Worm (Caenorhabditis elegans) whole organism, L3 larva: ENCODE results near the gene mlt-7.

Source experiments
- ZK546.5 ChIP-seq: sonication (generic microtip); optimal IDR thresholded peaks from 2 replicates; lab custom pipeline; 2017; ENCODE audit warnings: missing biosample characterization, missing genetic modification characterization
- ama-1 ChIP-seq: fragments of 150-350 bp; optimal IDR thresholded peaks from 2 replicates; lab custom pipeline; 2018
- fkh-10 ChIP-seq: sonication (generic microtip); optimal IDR thresholded peaks from 2 replicates; lab custom pipeline; 2017; ENCODE audit warnings: missing biosample characterization, missing genetic modification reagents, missing genetic modification characterization
- lin-15B ChIP-seq: fragments of 150-350 bp; optimal IDR thresholded peaks from 2 replicates; lab custom pipeline; 2014; ENCODE audit warnings: missing biosample characterization, missing genetic modification characterization
- nhr-11 ChIP-seq: fragments of 150-350 bp; optimal IDR thresholded peaks from 2 replicates; lab custom pipeline; 2014; ENCODE audit warnings: missing biosample characterization, missing genetic modification characterization

DNA sequence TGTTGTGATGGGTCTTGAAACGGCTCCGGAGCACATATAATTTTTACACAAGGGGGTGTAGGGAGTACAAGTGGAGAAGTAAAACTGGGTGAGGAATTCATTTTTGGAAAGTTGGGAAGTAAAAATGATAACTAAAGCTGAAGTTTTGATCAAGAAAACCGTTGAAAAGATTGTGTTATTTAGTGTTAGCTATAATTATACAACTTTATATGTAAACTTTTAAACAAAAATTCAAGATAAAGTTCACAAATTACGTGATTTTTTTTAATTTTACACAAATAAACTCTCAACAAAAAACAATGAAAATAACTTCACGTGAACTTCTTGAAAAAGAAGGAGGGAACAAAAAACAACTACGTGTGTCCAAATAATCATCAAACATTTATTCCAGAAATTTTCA is 37.6 kb upstream of the mlt-7 start, which contains the start of the genes H20J04.7 and H20J04.1:
- TF ChIP-seq ZK546.5 (tag; lab: Kevin White, UChicago) (no peak), lin-15B (tag; lab: Kevin White, UChicago) (no peak), ama-1 (lab: Kevin White, UChicago) (no peak), nhr-11 (tag; lab: Kevin White, UChicago) (no peak), fkh-10 (GFP tag; lab: Kevin White, UChicago) (no peak)
